Worm (Caenorhabditis elegans) whole organism, L1 larva: Measurements from ENCODE around the gene srw-68.

ENCODE experiments used
- C04F5.9 ChIP-seq: sonication (generic microtip); optimal IDR thresholded peaks from 2 replicates; lab custom pipeline; 2016; ENCODE audit warnings: missing genetic modification characterization, missing compliant biosample characterization
- C16A3.4 ChIP-seq: fragments of 150-350 bp; optimal IDR thresholded peaks from 2 replicates; lab custom pipeline; 2014; ENCODE audit warnings: missing biosample characterization, missing genetic modification characterization
- aly-2 ChIP-seq: fragments of 150-350 bp; optimal IDR thresholded peaks from 2 replicates; lab custom pipeline; 2014; ENCODE audit warnings: missing biosample characterization, missing genetic modification characterization
- blmp-1 ChIP-seq: fragments of 150-350 bp; optimal IDR thresholded peaks from 2 replicates; lab custom pipeline; 2014; ENCODE audit warnings: missing biosample characterization, missing genetic modification characterization
- ceh-63 ChIP-seq: fragments of 200-800 bp; sonication (Bioruptor generic); optimal IDR thresholded peaks from 2 replicates; lab custom pipeline; 2018; ENCODE audit warnings: mild to moderate bottlenecking, missing genetic modification characterization, missing compliant biosample characterization
- ceh-8 ChIP-seq: fragments of 200-800 bp; sonication (Bioruptor generic); optimal IDR thresholded peaks from 2 replicates; lab custom pipeline; 2018; ENCODE audit warnings: mild to moderate bottlenecking, missing genetic modification characterization, moderate library complexity, missing compliant biosample characterization
- ceh-82 ChIP-seq, 3 experiments: fragments of 150-350 bp in 1 of 3; sonication (generic microtip) in 2 of 3; optimal IDR thresholded peaks; 2 replicates each; lab custom pipeline; 2014 to 2017; ENCODE audit warnings: missing biosample characterization in 3 of 3, missing genetic modification characterization in 3 of 3
- ceh-90 ChIP-seq: sonication (generic microtip); optimal IDR thresholded peaks from 2 replicates; lab custom pipeline; 2016; ENCODE audit warnings: missing genetic modification characterization, missing compliant biosample characterization
- ces-1 ChIP-seq: fragments of 150-350 bp; optimal IDR thresholded peaks from 2 replicates; lab custom pipeline; 2014; ENCODE audit warnings: missing biosample characterization, missing genetic modification reagents, missing genetic modification characterization
- dpl-1 ChIP-seq, 3 experiments: fragments of 150-350 bp in 2 of 3; sonication (generic microtip) in 1 of 3; optimal IDR thresholded peaks; 2 replicates each; lab custom pipeline; 2014 to 2017; ENCODE audit warnings: missing biosample characterization in 3 of 3, missing genetic modification characterization in 3 of 3, missing genetic modification reagents in 3 of 3
- efl-1 ChIP-seq, 4 experiments: fragments of 150-350 bp; optimal IDR thresholded peaks in 3 of 4; peaks in 1 of 4; 1 replicate in 1 of 4; 2 replicates in 3 of 4; lab custom pipeline; 2014; ENCODE audit warnings: missing biosample characterization in 2 of 4, missing genetic modification characterization in 2 of 4, missing genetic modification reagents in 2 of 4
- efl-3 ChIP-seq: fragments of 200-800 bp; sonication (Bioruptor generic); optimal IDR thresholded peaks from 2 replicates; lab custom pipeline; 2018; ENCODE audit warnings: mild to moderate bottlenecking, missing genetic modification characterization, missing compliant biosample characterization
- egl-13 ChIP-seq: sonication (generic microtip); optimal IDR thresholded peaks from 2 replicates; lab custom pipeline; 2016; ENCODE audit warnings: missing genotype, missing genetic modification reagents, missing genetic modification characterization, missing compliant biosample characterization
- elt-2 ChIP-seq: sonication (generic microtip); optimal IDR thresholded peaks from 2 replicates; lab custom pipeline; 2016; ENCODE audit warnings: missing genetic modification characterization, mild to moderate bottlenecking, inconsistent platforms, missing compliant biosample characterization, missing genetic modification reagents
- fkh-4 ChIP-seq: sonication (generic microtip); optimal IDR thresholded peaks from 2 replicates; lab custom pipeline; 2016; ENCODE audit warnings: missing compliant biosample characterization, missing genetic modification characterization, borderline replicate concordance
- fos-1 ChIP-seq: fragments of 150-350 bp; optimal IDR thresholded peaks from 2 replicates; lab custom pipeline; 2014; ENCODE audit warnings: missing biosample characterization, missing genetic modification characterization
- grh-1 ChIP-seq: fragments of 200-800 bp; sonication (Bioruptor generic); IDR thresholded peaks from 2 replicates; pipeline ENCODE4 v1.3.6; 2022; ENCODE audit warnings: missing genetic modification reagents, missing genetic modification characterization, missing compliant biosample characterization
- hlh-17 ChIP-seq: fragments of 200-800 bp; sonication (Bioruptor generic); optimal IDR thresholded peaks from 2 replicates; lab custom pipeline; 2018; ENCODE audit warnings: missing genetic modification characterization, mild to moderate bottlenecking, missing compliant biosample characterization, moderate library complexity, borderline replicate concordance
- hlh-4 ChIP-seq: sonication (generic microtip); optimal IDR thresholded peaks from 2 replicates; lab custom pipeline; 2016; ENCODE audit warnings: mild to moderate bottlenecking, missing genetic modification characterization, missing compliant biosample characterization
- hpl-2 ChIP-seq: fragments of 150-350 bp; optimal IDR thresholded peaks from 2 replicates; lab custom pipeline; 2014; ENCODE audit warnings: missing biosample characterization, missing genetic modification reagents, missing genetic modification characterization
- irx-1 ChIP-seq: sonication (generic microtip); optimal IDR thresholded peaks from 2 replicates; lab custom pipeline; 2016; ENCODE audit warnings: missing genetic modification characterization, missing compliant biosample characterization
- jun-1 ChIP-seq: fragments of 150-350 bp; optimal IDR thresholded peaks from 2 replicates; lab custom pipeline; 2014; ENCODE audit warnings: missing biosample characterization, missing genetic modification reagents, missing genetic modification characterization
- lin-13 ChIP-seq: fragments of 150-350 bp; optimal IDR thresholded peaks from 2 replicates; lab custom pipeline; 2014; ENCODE audit warnings: missing biosample characterization, missing genetic modification reagents, missing genetic modification characterization
- lin-14 ChIP-seq: fragments of 200-800 bp; sonication (Bioruptor generic); optimal IDR thresholded peaks from 2 replicates; lab custom pipeline; 2018; ENCODE audit warnings: mild to moderate bottlenecking, missing genetic modification characterization, moderate library complexity, missing compliant biosample characterization
- lin-15B ChIP-seq: fragments of 150-350 bp; sonication (generic microtip); optimal IDR thresholded peaks from 3 replicates; lab custom pipeline; 2014; ENCODE audit warnings: missing biosample characterization, missing genetic modification characterization
- lin-35 ChIP-seq, 2 experiments: fragments of 150-350 bp; optimal IDR thresholded peaks; 2 replicates each; lab custom pipeline; 2014; ENCODE audit warnings: missing biosample characterization in 2 of 2, missing genetic modification characterization in 2 of 2, missing genetic modification reagents in 2 of 2
- lir-3 ChIP-seq: sonication (generic microtip); optimal IDR thresholded peaks from 2 replicates; lab custom pipeline; 2016; ENCODE audit warnings: mild to moderate bottlenecking, missing genetic modification characterization, moderate library complexity, missing compliant biosample characterization; ENCODE audit not compliant: poor library complexity
- mab-9 ChIP-seq: fragments of 200-800 bp; sonication (Bioruptor generic); IDR thresholded peaks from 2 replicates; pipeline ENCODE4 v1.3.6; 2022; ENCODE audit warnings: missing genetic modification reagents, missing genetic modification characterization, missing compliant biosample characterization
- mef-2 ChIP-seq: fragments of 150-350 bp; optimal IDR thresholded peaks from 2 replicates; lab custom pipeline; 2014; ENCODE audit warnings: missing biosample characterization, missing genetic modification characterization
- nhr-11 ChIP-seq: fragments of 150-350 bp; optimal IDR thresholded peaks from 2 replicates; lab custom pipeline; 2014; ENCODE audit warnings: missing biosample characterization, missing genetic modification characterization
- nhr-19 ChIP-seq: fragments of 200-800 bp; sonication (Bioruptor generic); conservative IDR thresholded peaks from 2 replicates; pipeline ENCODE4 v1.3.6; 2022; ENCODE audit warnings: missing genetic modification characterization, missing compliant biosample characterization
- nhr-20 ChIP-seq: sonication (generic microtip); optimal IDR thresholded peaks from 2 replicates; lab custom pipeline; 2016; ENCODE audit warnings: mild to moderate bottlenecking, missing genetic modification characterization, missing compliant biosample characterization
- nhr-237 ChIP-seq: fragments of 150-350 bp; optimal IDR thresholded peaks from 2 replicates; lab custom pipeline; 2014; ENCODE audit warnings: missing biosample characterization, missing genetic modification characterization
- nhr-47 ChIP-seq: sonication (generic microtip); optimal IDR thresholded peaks from 2 replicates; lab custom pipeline; 2016; ENCODE audit warnings: mild to moderate bottlenecking, missing genetic modification characterization, moderate library complexity, missing compliant biosample characterization
- nhr-84 ChIP-seq: sonication (generic microtip); optimal IDR thresholded peaks from 2 replicates; lab custom pipeline; 2017; ENCODE audit warnings: missing biosample characterization, missing genetic modification characterization
- nhr-85 ChIP-seq: sonication (generic microtip); peaks from one replicate; lab custom pipeline; 2016; ENCODE audit warnings: missing genetic modification characterization, inconsistent platforms, missing compliant biosample characterization
- pag-3 ChIP-seq: sonication (generic microtip); optimal IDR thresholded peaks from 2 replicates; lab custom pipeline; 2017; ENCODE audit warnings: missing genetic modification characterization, mild to moderate bottlenecking, missing compliant biosample characterization, antibody characterized with exemption, borderline replicate concordance; ENCODE audit not compliant: insufficient read depth
- pax-3 ChIP-seq: fragments of 200-800 bp; sonication (Bioruptor generic); optimal IDR thresholded peaks from 2 replicates; lab custom pipeline; 2018; ENCODE audit warnings: mild to moderate bottlenecking, missing genetic modification characterization, moderate library complexity, missing compliant biosample characterization
- rnt-1 ChIP-seq: sonication (generic microtip); optimal IDR thresholded peaks from 2 replicates; lab custom pipeline; 2016; ENCODE audit warnings: mild to moderate bottlenecking, missing genetic modification characterization, moderate library complexity, missing compliant biosample characterization
- skn-1 ChIP-seq: fragments of 150-350 bp; optimal IDR thresholded peaks from 2 replicates; lab custom pipeline; 2014; ENCODE audit warnings: missing biosample characterization, missing genetic modification characterization
- snpc-4 ChIP-seq: fragments of 150-350 bp; optimal IDR thresholded peaks from 2 replicates; lab custom pipeline; 2014; ENCODE audit warnings: missing biosample characterization, missing genetic modification characterization
- snu-23 ChIP-seq: sonication (generic microtip); optimal IDR thresholded peaks from 2 replicates; lab custom pipeline; 2016; ENCODE audit warnings: missing genetic modification characterization, missing compliant biosample characterization
- sox-4 ChIP-seq: sonication (generic microtip); optimal IDR thresholded peaks from 2 replicates; lab custom pipeline; 2016; ENCODE audit warnings: missing genetic modification characterization, missing compliant biosample characterization
- sup-37 ChIP-seq: fragments of 200-800 bp; sonication (Bioruptor generic); optimal IDR thresholded peaks from 2 replicates; lab custom pipeline; 2018; ENCODE audit warnings: mild to moderate bottlenecking, missing genetic modification characterization, missing compliant biosample characterization
- tbx-2 ChIP-seq: sonication (generic microtip); optimal IDR thresholded peaks from 2 replicates; lab custom pipeline; 2016; ENCODE audit warnings: missing genetic modification characterization, missing compliant biosample characterization
- unc-30 ChIP-seq: sonication (generic microtip); optimal IDR thresholded peaks from 2 replicates; lab custom pipeline; 2017; ENCODE audit warnings: missing biosample characterization, missing genetic modification characterization
- unc-98 ChIP-seq: fragments of 200-800 bp; sonication (Bioruptor generic); IDR thresholded peaks from 2 replicates; pipeline ENCODE4 v1.3.6; 2022; ENCODE audit warnings: missing genetic modification characterization, missing compliant biosample characterization
- vab-15 ChIP-seq: sonication (generic microtip); optimal IDR thresholded peaks from 2 replicates; lab custom pipeline; 2017; ENCODE audit warnings: missing genotype, mild to moderate bottlenecking, missing genetic modification characterization, missing compliant biosample characterization
- xbp-1 ChIP-seq: sonication (generic microtip); optimal IDR thresholded peaks from 2 replicates; lab custom pipeline; 2016; ENCODE audit warnings: missing genetic modification characterization, missing compliant biosample characterization
- zag-1 ChIP-seq: fragments of 150-350 bp; optimal IDR thresholded peaks from 2 replicates; lab custom pipeline; 2014; ENCODE audit warnings: missing biosample characterization, missing genetic modification characterization
- ztf-11 ChIP-seq, 2 experiments: sonication (generic microtip); optimal IDR thresholded peaks; 2 replicates each; lab custom pipeline; 2016 to 2017; ENCODE audit warnings: missing genetic modification characterization in 2 of 2, missing biosample characterization in 1 of 2, missing compliant biosample characterization in 1 of 2
- ztf-4 ChIP-seq: fragments of 150-350 bp; optimal IDR thresholded peaks from 2 replicates; lab custom pipeline; 2014; ENCODE audit warnings: missing biosample characterization, missing genetic modification characterization

srw-68 gene

DNA sequence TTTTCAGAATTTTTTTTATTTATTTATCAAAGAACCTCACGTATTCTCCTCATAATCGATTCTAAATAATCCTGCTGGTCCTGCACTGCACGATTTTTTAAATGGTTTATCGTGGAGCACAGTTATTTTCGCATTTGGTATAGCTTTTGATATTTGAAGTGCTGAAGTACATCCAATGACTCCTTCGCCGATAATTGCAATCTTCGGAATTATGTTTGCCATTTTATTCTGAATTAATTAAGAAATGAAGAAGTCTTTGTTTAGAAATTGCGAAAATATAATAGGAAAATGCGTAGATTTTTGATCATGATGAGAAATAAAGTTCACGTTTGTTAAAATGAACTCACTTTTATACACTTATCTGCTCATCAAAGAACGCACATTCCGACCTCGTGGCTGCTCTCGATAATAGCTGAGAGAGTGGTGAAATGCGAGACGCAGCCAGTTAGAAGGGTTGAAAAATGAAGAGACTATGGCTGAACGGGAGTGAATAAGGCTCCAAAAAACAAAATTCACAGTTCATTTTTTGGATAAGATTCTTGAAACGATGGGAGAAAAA, 8.4 kb upstream of the srw-68 start (continued):
- TF ChIP-seq pag-3 (tag; lab: Kevin White, UChicago) (no peak), zag-1 (tag; lab: Kevin White, UChicago) (no peak), rnt-1 (tag; lab: Kevin White, UChicago) (peak; percentile 56), ztf-11 (tag; optimal IDR thresholded peaks at IDR 0.05; lab: Kevin White, UChicago) (no peak), jun-1 (tag; lab: Kevin White, UChicago) (no peak), efl-1 (optimal IDR thresholded peaks at IDR 0.05; lab: Kevin White, UChicago) (peak; percentile 19 to 41), efl-1 (GFP tag; optimal IDR thresholded peaks at IDR 0.05 in 1 of 2; lab: Kevin White, UChicago) (peak in 1 of 2 experiments; percentile 87), lin-14 (GFP tag; lab: Kevin White, UChicago) (peak; percentile 88), xbp-1 (tag; lab: Kevin White, UChicago) (peak; percentile 32), nhr-47 (tag; lab: Kevin White, UChicago) (peak; percentile 55), blmp-1 (tag; lab: Kevin White, UChicago) (peak; percentile 5), nhr-19 (GFP tag; lab: Robert Waterston, UW) (peak; percentile 98), ztf-4 (no peak), pax-3 (peak; percentile 29), nhr-85 (tag; lab: Kevin White, UChicago) (no peak), sox-4 (no peak), fkh-4 (tag; lab: Kevin White, UChicago) (no peak), sup-37 (GFP tag; lab: Kevin White, UChicago) (peak; percentile 31), grh-1 (GFP tag; lab: Robert Waterston, UW) (no peak), irx-1 (tag; lab: Kevin White, UChicago) (no peak), ceh-82 (tag; optimal IDR thresholded peaks at IDR 0.05; lab: Kevin White, UChicago) (peak; percentile 25 to 32 (median 28)), aly-2 (tag; lab: Kevin White, UChicago) (no peak), snu-23 (GFP tag; lab: Kevin White, UChicago) (peak; percentile 79), unc-30 (tag; lab: Kevin White, UChicago) (no peak), C16A3.4 (peak; percentile 13), ceh-63 (GFP tag; lab: Kevin White, UChicago) (no peak), nhr-84 (no peak), hlh-17 (no peak), efl-3 (GFP tag; lab: Kevin White, UChicago) (no peak), egl-13 (tag; lab: Kevin White, UChicago) (no peak), hlh-4 (tag; lab: Kevin White, UChicago) (no peak), lin-13 (no peak), snpc-4 (peak; percentile 21), C04F5.9 (tag; lab: Kevin White, UChicago) (no peak), lin-35 (GFP tag; optimal IDR thresholded peaks at IDR 0.05; lab: Kevin White, UChicago) (peak; percentile 49 to 72), lin-15B (tag; lab: Kevin White, UChicago) (no peak), dpl-1 (GFP tag; optimal IDR thresholded peaks at IDR 0.05; lab: Kevin White, UChicago) (peak in 2 of 3 experiments; percentile 37 to 45), nhr-20 (tag; lab: Kevin White, UChicago) (peak; percentile 78), ceh-8 (GFP tag; lab: Kevin White, UChicago) (no peak), vab-15 (tag; lab: Kevin White, UChicago) (no peak), skn-1 (tag; lab: Kevin White, UChicago) (peak; percentile 39), unc-98 (GFP tag; lab: Robert Waterston, UW) (no peak), ceh-90 (tag; lab: Kevin White, UChicago) (no peak), hpl-2 (GFP tag; lab: Kevin White, UChicago) (no peak), ces-1 (GFP tag; lab: Kevin White, UChicago) (no peak), tbx-2 (peak; percentile 69), nhr-237 (tag; lab: Kevin White, UChicago) (no peak), fos-1 (tag; lab: Kevin White, UChicago) (no peak), lir-3 (tag; lab: Kevin White, UChicago) (peak; percentile 34), mab-9 (no peak), elt-2 (tag; lab: Kevin White, UChicago) (peak; percentile 58), nhr-11 (tag; lab: Kevin White, UChicago) (no peak), mef-2 (peak; percentile 0)
